Fruit fly (Drosophila melanogaster) whole organism, embryonic: Measurements from ENCODE around the gene CG13024.

ENCODE experiments used
- Adf1 ChIP-seq: fragments of 200-800 bp; sonication (Bioruptor generic); IDR thresholded peaks from 2 replicates; pipeline ENCODE4 v1.3.6; 2022; ENCODE audit warnings: missing biosample characterization, missing genetic modification characterization
- Asciz ChIP-seq: fragments of 200-800 bp; sonication (Bioruptor generic); optimal IDR thresholded peaks from 2 replicates; lab custom pipeline; 2017; ENCODE audit warnings: missing biosample characterization, mild to moderate bottlenecking, missing genetic modification characterization, missing genetic modification reagents
- Awh ChIP-seq: fragments of 200-800 bp; sonication (Bioruptor generic); IDR thresholded peaks from 2 replicates; pipeline ENCODE4, ENCODE4 v1.3.6; 2022; ENCODE audit warnings: missing biosample characterization, missing genetic modification characterization
- BEAF-32 ChIP-seq: fragments of 200-800 bp; sonication (Bioruptor generic); optimal IDR thresholded peaks from 3 replicates; lab custom pipeline; 2017; ENCODE audit warnings: missing biosample characterization, missing genetic modification characterization, mild to moderate bottlenecking, moderate library complexity, missing genetic modification reagents
- CG10543 ChIP-seq: fragments of 200-800 bp; sonication (Bioruptor generic); optimal IDR thresholded peaks from 3 replicates; lab custom pipeline; 2017; ENCODE audit warnings: missing biosample characterization, mild to moderate bottlenecking, missing genetic modification characterization, moderate library complexity
- CG17361 ChIP-seq: fragments of 200-800 bp; sonication (Bioruptor generic); IDR thresholded peaks from 3 replicates; pipeline ENCODE4 v1.3.6; 2022; ENCODE audit warnings: missing biosample characterization, missing genetic modification characterization
- CG2199 ChIP-seq: fragments of 200-800 bp; sonication (Bioruptor generic); IDR thresholded peaks from 3 replicates; pipeline ENCODE4 v1.3.6; 2022; ENCODE audit warnings: missing biosample characterization, missing genetic modification characterization
- CG34422 ChIP-seq: fragments of 200-800 bp; sonication (Bioruptor generic); IDR thresholded peaks from 3 replicates; pipeline ENCODE4 v1.3.6; 2022; ENCODE audit warnings: missing biosample characterization, missing genetic modification characterization
- CG6175 ChIP-seq: fragments of 200-800 bp; sonication (Bioruptor generic); IDR thresholded peaks from 3 replicates; pipeline ENCODE4 v1.3.6; 2022; ENCODE audit warnings: missing biosample characterization, missing genetic modification characterization
- CG6683 ChIP-seq: fragments of 200-800 bp; sonication (Bioruptor generic); optimal IDR thresholded peaks from 2 replicates; lab custom pipeline; 2017; ENCODE audit warnings: missing biosample characterization, mild to moderate bottlenecking, missing genetic modification characterization, missing genetic modification reagents
- CG7786 ChIP-seq: fragments of 200-800 bp; sonication (Bioruptor generic); optimal IDR thresholded peaks from 2 replicates; lab custom pipeline; 2016; ENCODE audit warnings: missing biosample characterization, missing genetic modification characterization
- CG8290 ChIP-seq, 3 experiments: fragments of 200-800 bp; sonication (Bioruptor generic); optimal IDR thresholded peaks; 2 replicates each; lab custom pipeline; 2016 to 2019; ENCODE audit warnings: missing biosample characterization in 3 of 3, missing genetic modification characterization in 3 of 3, mild to moderate bottlenecking in 2 of 3, moderate library complexity in 1 of 3
- CG8388 ChIP-seq: fragments of 200-800 bp; sonication (Bioruptor generic); optimal IDR thresholded peaks from 2 replicates; lab custom pipeline; 2019; ENCODE audit warnings: missing biosample characterization, mild to moderate bottlenecking, missing genetic modification characterization, moderate library complexity
- CG8924 ChIP-seq: fragments of 200-800 bp; optimal IDR thresholded peaks from 3 replicates; lab custom pipeline; 2019; ENCODE audit warnings: missing biosample characterization, mild to moderate bottlenecking, missing genetic modification characterization, moderate library complexity
- CTCF ChIP-seq: fragments of 200-800 bp; sonication (Bioruptor generic); optimal IDR thresholded peaks from 2 replicates; lab custom pipeline; 2017; ENCODE audit warnings: missing biosample characterization, mild to moderate bottlenecking, missing genetic modification characterization, moderate library complexity
- GATAe ChIP-seq: fragments of 200-800 bp; sonication (Bioruptor generic); conservative IDR thresholded peaks from 2 replicates; pipeline ENCODE4 v1.3.6; 2022; ENCODE audit warnings: missing biosample characterization, missing genetic modification characterization
- Hey ChIP-seq: fragments of 200-800 bp; sonication (Bioruptor generic); optimal IDR thresholded peaks from 3 replicates; lab custom pipeline; 2018; ENCODE audit warnings: missing biosample characterization, mild to moderate bottlenecking, missing genetic modification characterization
- HmgZ ChIP-seq: fragments of 200-800 bp; sonication (Bioruptor generic); optimal IDR thresholded peaks from 2 replicates; lab custom pipeline; 2018; ENCODE audit warnings: missing biosample characterization, mild to moderate bottlenecking, missing genetic modification characterization
- Hmx ChIP-seq: fragments of 200-800 bp; sonication (Bioruptor generic); optimal IDR thresholded peaks from 2 replicates; lab custom pipeline; 2016; ENCODE audit warnings: missing biosample characterization, missing genetic modification characterization
- Hr78 ChIP-seq, 2 experiments: fragments of 200-800 bp in 1 of 2; fragments of >200 bp in 1 of 2; sonication (Bioruptor generic) in 1 of 2; optimal IDR thresholded peaks; 2 replicates each; lab custom pipeline; 2017 to 2019; ENCODE audit warnings: missing biosample characterization in 2 of 2, missing genetic modification characterization in 2 of 2, mild to moderate bottlenecking in 1 of 2, moderate library complexity in 1 of 2
- Lhr ChIP-seq: fragments of 200-800 bp; sonication (Bioruptor generic); optimal IDR thresholded peaks from 3 replicates; lab custom pipeline; 2017; ENCODE audit warnings: mild to moderate bottlenecking, missing biosample characterization, missing genetic modification reagents, missing genetic modification characterization
- Lim3 ChIP-seq: fragments of 200-800 bp; sonication (Bioruptor generic); IDR thresholded peaks from 2 replicates; pipeline ENCODE4 v1.3.6; 2022; ENCODE audit warnings: missing biosample characterization, missing genetic modification characterization
- Meics ChIP-seq: fragments of 200-800 bp; sonication (Bioruptor generic); optimal IDR thresholded peaks from 2 replicates; lab custom pipeline; 2017; ENCODE audit warnings: missing biosample characterization, mild to moderate bottlenecking, missing genetic modification characterization
- NC2α ChIP-seq: fragments of 200-800 bp; sonication (Bioruptor generic); optimal IDR thresholded peaks from 2 replicates; lab custom pipeline; 2016; ENCODE audit warnings: missing biosample characterization, missing genetic modification characterization
- NK7.1 ChIP-seq: fragments of 200-800 bp; sonication (Bioruptor generic); optimal IDR thresholded peaks from 3 replicates; lab custom pipeline; 2016; ENCODE audit warnings: missing biosample characterization, missing genetic modification characterization
- Neu2 ChIP-seq: fragments of 200-800 bp; sonication (Bioruptor generic); optimal IDR thresholded peaks from 3 replicates; lab custom pipeline; 2016; ENCODE audit warnings: missing biosample characterization, missing genetic modification characterization, borderline replicate concordance
- Pdp1 ChIP-seq, 2 experiments: fragments of 200-800 bp; sonication (Bioruptor generic); optimal IDR thresholded peaks; 3 replicates each; lab custom pipeline; 2016; ENCODE audit warnings: missing biosample characterization in 2 of 2, missing genetic modification characterization in 2 of 2, mild to moderate bottlenecking in 1 of 2, moderate library complexity in 1 of 2
- Xbp1 ChIP-seq: fragments of 200-800 bp; sonication (Bioruptor generic); optimal IDR thresholded peaks from 3 replicates; lab custom pipeline; 2016; ENCODE audit warnings: missing biosample characterization, mild to moderate bottlenecking, missing genetic modification characterization
- bbx ChIP-seq: fragments of 200-800 bp; sonication (Bioruptor generic); IDR thresholded peaks from 2 replicates; pipeline ENCODE4 v1.3.6; 2022; ENCODE audit warnings: missing biosample characterization, missing genetic modification characterization; ENCODE audit not compliant: partially characterized antibody
- cg ChIP-seq: fragments of 200-800 bp; sonication (Bioruptor generic); optimal IDR thresholded peaks from 3 replicates; lab custom pipeline; 2019; ENCODE audit warnings: missing biosample characterization, mild to moderate bottlenecking, missing genetic modification characterization, moderate library complexity
- chinmo ChIP-seq: fragments of 200-800 bp; sonication (Bioruptor generic); IDR thresholded peaks from 4 replicates; pipeline ENCODE4 v1.3.6; 2022; ENCODE audit warnings: missing biosample characterization, missing genetic modification characterization; ENCODE audit not compliant: partially characterized antibody
- crc ChIP-seq: fragments of 200-800 bp; sonication (Bioruptor generic); optimal IDR thresholded peaks from 2 replicates; lab custom pipeline; 2016; ENCODE audit warnings: missing biosample characterization, missing genetic modification characterization
- dan ChIP-seq: fragments of 200-800 bp; sonication (Bioruptor generic); IDR thresholded peaks from 2 replicates; pipeline ENCODE4 v1.3.6; 2022; ENCODE audit warnings: missing biosample characterization, missing genetic modification characterization
- danr ChIP-seq: fragments of 200-800 bp; sonication (Bioruptor generic); IDR thresholded peaks from 2 replicates; pipeline ENCODE4 v1.3.6; 2022; ENCODE audit warnings: missing biosample characterization, missing genetic modification characterization
- fru ChIP-seq: fragments of >200 bp; optimal IDR thresholded peaks from 2 replicates; lab custom pipeline; 2017
- grn ChIP-seq: fragments of 200-800 bp; sonication (Bioruptor generic); optimal IDR thresholded peaks from 3 replicates; lab custom pipeline; 2017; ENCODE audit warnings: missing biosample characterization, missing genetic modification characterization
- lab ChIP-seq: fragments of 200-800 bp; sonication (Bioruptor generic); optimal IDR thresholded peaks from 3 replicates; lab custom pipeline; 2017; ENCODE audit warnings: missing biosample characterization, missing genetic modification characterization, mild to moderate bottlenecking, moderate library complexity, missing genetic modification reagents
- pan ChIP-seq, 4 experiments: fragments of >200 bp in 3 of 4; fragments of 200-800 bp in 1 of 4; sonication (Bioruptor generic) in 1 of 4; optimal IDR thresholded peaks in 3 of 4; IDR thresholded peaks in 1 of 4; 2 replicates each; pipeline versions ENCODE4 v1.3.6 to Lab custom; 2017 to 2022; ENCODE audit warnings: missing biosample characterization in 2 of 4, missing genetic modification characterization in 2 of 4, mixed read lengths in 1 of 4
- sens-2 ChIP-seq: fragments of 200-800 bp; sonication (Bioruptor generic); IDR thresholded peaks from 2 replicates; pipeline ENCODE4 v1.3.6; 2022; ENCODE audit warnings: missing biosample characterization, missing genetic modification characterization
- sr ChIP-seq: fragments of 200-800 bp; sonication (Bioruptor generic); IDR thresholded peaks from 3 replicates; pipeline ENCODE4 v1.3.6; 2022; ENCODE audit warnings: missing biosample characterization, missing genetic modification characterization
- vvl ChIP-seq: fragments of 200-800 bp; sonication (Bioruptor generic); IDR thresholded peaks from 2 replicates; pipeline ENCODE4 v1.3.6; 2022; ENCODE audit warnings: missing biosample characterization, missing genetic modification characterization
- wor ChIP-seq: fragments of 200-800 bp; sonication (Bioruptor generic); IDR thresholded peaks from 2 replicates; pipeline ENCODE4 v1.3.6; 2022; ENCODE audit warnings: missing biosample characterization, missing genetic modification characterization

The CG13024 gene

dm6 chr3L:16876785-16877468 is 48.1 kb upstream of the CG13024 start, which contains the start of gene CG32170 (continued):
- TF ChIP-seq pan (optimal IDR thresholded peaks at IDR 0.05; lab: Kevin White, UChicago) (no peak), pan (GFP tag; optimal IDR thresholded peaks at IDR 0.05 in 1 of 2, IDR thresholded peaks at IDR 0.05 in 1 of 2) (peak in 1 of 2 experiments; percentile 38), Adf1 (GFP tag; lab: Robert Waterston, UW) (peak; percentile 45; the same call in 1 of the 2 replicates), Neu2 (no peak), danr (GFP tag; lab: Robert Waterston, UW) (no peak), Asciz (GFP tag; lab: Kevin White, UChicago) (no peak), NK7.1 (no peak), BEAF-32 (no peak), CG10543 (GFP tag; lab: Kevin White, UChicago) (peak; percentile 60), Pdp1 (GFP tag; optimal IDR thresholded peaks at IDR 0.05; lab: Kevin White, UChicago) (peak in 1 of 2 experiments; percentile 22)

dm6 chr3L:16875959-16876358 is 47.1 kb upstream of the CG13024 start:
- no peak for TF ChIP-seq CG17361 (GFP tag; lab: Robert Waterston, UW)
- no peak for TF ChIP-seq Hey (tag; lab: Kevin White, UChicago)
- TF ChIP-seq wor (GFP tag; lab: Robert Waterston, UW): no peak
- TF ChIP-seq dan (GFP tag; lab: Robert Waterston, UW): no peak
- no peak for TF ChIP-seq Hr78 (GFP tag; optimal IDR thresholded peaks at IDR 0.05; lab: Kevin White, UChicago)
- 0 out of 3 replicates have a peak, but pooled peaks have one; percentile 30 for TF ChIP-seq sr (GFP tag; lab: Robert Waterston, UW)
- no peak for TF ChIP-seq CG8388 (GFP tag; lab: Kevin White, UChicago)
- TF ChIP-seq crc (GFP tag; lab: Kevin White, UChicago): no peak
- no peak for TF ChIP-seq NC2α (GFP tag; lab: Kevin White, UChicago)
- TF ChIP-seq CG6683 (GFP tag; lab: Kevin White, UChicago): no peak
- TF ChIP-seq CG34422 (GFP tag; lab: Robert Waterston, UW): no peak
- no peak for TF ChIP-seq Meics (GFP tag; lab: Kevin White, UChicago)
- no peak for TF ChIP-seq Lhr
- no peak for TF ChIP-seq Hmx (GFP tag; lab: Kevin White, UChicago)
- no peak for TF ChIP-seq CG8924 (tag; lab: Kevin White, UChicago)
- no peak for TF ChIP-seq GATAe
- no peak for TF ChIP-seq fru (lab: Kevin White, UChicago)
- TF ChIP-seq lab (GFP tag; lab: Kevin White, UChicago): no peak
- TF ChIP-seq Lim3 (GFP tag; lab: Robert Waterston, UW): no peak
- TF ChIP-seq Awh (GFP tag; lab: Robert Waterston, UW): peak; percentile 74
- peak; percentile 15 for TF ChIP-seq grn (GFP tag; lab: Kevin White, UChicago)
- peak; percentile 78; the same call in 2 of the 4 replicates for TF ChIP-seq chinmo
- peak; percentile 31; the same call in 1 of the 3 replicates for TF ChIP-seq CG6175
- TF ChIP-seq CG7786 (GFP tag; lab: Kevin White, UChicago): no peak
- no peak for TF ChIP-seq Xbp1 (GFP tag; lab: Kevin White, UChicago)

dm6 chr3L:16875484-16875883 is 46.6 kb upstream of the CG13024 start:
- TF ChIP-seq vvl (GFP tag; lab: Robert Waterston, UW) (0 out of 2 replicates have a peak, but pooled peaks have one; percentile 8), HmgZ (tag; lab: Kevin White, UChicago) (peak; percentile 9), bbx (0 out of 2 replicates have a peak, but pooled peaks have one; percentile 16), sens-2 (GFP tag; lab: Robert Waterston, UW) (no peak), CTCF (GFP tag; lab: Kevin White, UChicago) (peak; percentile 80), cg (peak; percentile 74), CG6175 (no peak), CG8290 (GFP tag; optimal IDR thresholded peaks at IDR 0.05; lab: Kevin White, UChicago) (no peak), CG8290 (tag; optimal IDR thresholded peaks at IDR 0.05; lab: Kevin White, UChicago) (peak in 1 of 2 experiments; percentile 27), CG2199 (GFP tag; lab: Robert Waterston, UW) (peak; percentile 86)
